Fruit fly (Drosophila melanogaster): ENCODE results near the gene p53.

dm6 chr3R:23026652-23027427, 27.0 kb downstream of the p53 start, which contains the start of gene lmd:
- TF ChIP-seq CTCF (optimal IDR thresholded peaks at IDR 0.05) (no peak), CG8478 (optimal IDR thresholded peaks at IDR 0.05) (no peak)
